Fruit fly (Drosophila melanogaster) whole organism, embryonic: Measurements from ENCODE around the gene CG14174.
A peak's percentile ranks its signal among the peaks of the same experiment; 100 is the strongest.

Experiments used
- Atf-2 ChIP-seq: fragments of 200-800 bp; sonication (Bioruptor generic); optimal IDR thresholded peaks from 2 replicates; lab custom pipeline; 2016; ENCODE audit warnings: missing biosample characterization, missing genetic modification characterization
- CG10321 ChIP-seq: fragments of 200-800 bp; sonication (Bioruptor generic); IDR thresholded peaks from 2 replicates; pipeline ENCODE4 v1.3.6; 2022; ENCODE audit warnings: missing biosample characterization, missing genetic modification characterization
- CG10979 ChIP-seq: fragments of 200-800 bp; sonication (Bioruptor generic); optimal IDR thresholded peaks from 2 replicates; lab custom pipeline; 2018; ENCODE audit warnings: missing biosample characterization, mild to moderate bottlenecking, missing genetic modification characterization, moderate library complexity
- CG12071 ChIP-seq: fragments of 200-800 bp; sonication (Bioruptor generic); optimal IDR thresholded peaks from 3 replicates; lab custom pipeline; 2018; ENCODE audit warnings: missing biosample characterization, mild to moderate bottlenecking, missing genetic modification characterization
- CG14050 ChIP-seq: fragments of 200-800 bp; sonication (Bioruptor generic); IDR thresholded peaks from 3 replicates; pipeline ENCODE4 v1.3.6; 2022; ENCODE audit warnings: missing biosample characterization, missing genetic modification characterization
- CG17361 ChIP-seq: fragments of 200-800 bp; sonication (Bioruptor generic); IDR thresholded peaks from 3 replicates; pipeline ENCODE4 v1.3.6; 2022; ENCODE audit warnings: missing biosample characterization, missing genetic modification characterization
- CG2202 ChIP-seq: fragments of 200-800 bp; sonication (Bioruptor generic); optimal IDR thresholded peaks from 2 replicates; lab custom pipeline; 2018; ENCODE audit warnings: missing biosample characterization, mild to moderate bottlenecking, missing genetic modification characterization
- CG31388 ChIP-seq: fragments of 200-800 bp; sonication (Bioruptor generic); optimal IDR thresholded peaks from 2 replicates; lab custom pipeline; 2016; ENCODE audit warnings: missing biosample characterization, missing genetic modification characterization
- CG4404 ChIP-seq: fragments of 200-800 bp; sonication (Bioruptor generic); IDR thresholded peaks from 2 replicates; pipeline ENCODE4 v1.3.6; 2022; ENCODE audit warnings: missing biosample characterization, missing genetic modification characterization
- CG4707 ChIP-seq: fragments of 200-800 bp; sonication (Bioruptor generic); optimal IDR thresholded peaks from 2 replicates; lab custom pipeline; 2018; ENCODE audit warnings: missing biosample characterization, mild to moderate bottlenecking, missing genetic modification characterization, moderate library complexity
- CG6654 ChIP-seq: fragments of 200-800 bp; sonication (Bioruptor generic); optimal IDR thresholded peaks from 2 replicates; lab custom pipeline; 2017; ENCODE audit warnings: missing biosample characterization, mild to moderate bottlenecking, missing genetic modification characterization
- CG7987 ChIP-seq: fragments of 200-800 bp; sonication (Bioruptor generic); optimal IDR thresholded peaks from 2 replicates; lab custom pipeline; 2018; ENCODE audit warnings: missing biosample characterization, mild to moderate bottlenecking, missing genetic modification characterization, moderate library complexity
- CG8089 ChIP-seq: fragments of 200-800 bp; sonication (Bioruptor generic); optimal IDR thresholded peaks from 3 replicates; lab custom pipeline; 2016; ENCODE audit warnings: missing biosample characterization, missing genetic modification characterization
- CG9817 ChIP-seq: fragments of 200-800 bp; sonication (Bioruptor generic); optimal IDR thresholded peaks from 2 replicates; lab custom pipeline; 2018; ENCODE audit warnings: missing biosample characterization, mild to moderate bottlenecking, missing genetic modification characterization, moderate library complexity
- D19B ChIP-seq: fragments of 200-800 bp; sonication (Bioruptor generic); optimal IDR thresholded peaks from 2 replicates; lab custom pipeline; 2017; ENCODE audit warnings: missing biosample characterization, mild to moderate bottlenecking, missing genetic modification characterization
- Dip3 ChIP-seq: fragments of 200-800 bp; sonication (Bioruptor generic); optimal IDR thresholded peaks from 3 replicates; lab custom pipeline; 2016; ENCODE audit warnings: missing biosample characterization, missing genetic modification characterization
- Ets97D ChIP-seq: fragments of 200-800 bp; sonication (Bioruptor generic); optimal IDR thresholded peaks from 3 replicates; lab custom pipeline; 2016; ENCODE audit warnings: missing biosample characterization, missing genetic modification characterization
- H2.0 ChIP-seq: fragments of 200-800 bp; sonication (Bioruptor generic); IDR thresholded peaks from 2 replicates; pipeline ENCODE4 v1.3.6; 2022; ENCODE audit warnings: missing biosample characterization, missing genetic modification characterization
- Hey ChIP-seq: fragments of 200-800 bp; sonication (Bioruptor generic); optimal IDR thresholded peaks from 3 replicates; lab custom pipeline; 2018; ENCODE audit warnings: missing biosample characterization, mild to moderate bottlenecking, missing genetic modification characterization
- Hr39 ChIP-seq: fragments of >200 bp; optimal IDR thresholded peaks from 2 replicates; lab custom pipeline; 2017
- Lhr ChIP-seq: fragments of 200-800 bp; sonication (Bioruptor generic); optimal IDR thresholded peaks from 3 replicates; lab custom pipeline; 2017; ENCODE audit warnings: mild to moderate bottlenecking, missing biosample characterization, missing genetic modification reagents, missing genetic modification characterization
- Lim3 ChIP-seq: fragments of 200-800 bp; sonication (Bioruptor generic); IDR thresholded peaks from 2 replicates; pipeline ENCODE4 v1.3.6; 2022; ENCODE audit warnings: missing biosample characterization, missing genetic modification characterization
- Meics ChIP-seq: fragments of 200-800 bp; sonication (Bioruptor generic); optimal IDR thresholded peaks from 2 replicates; lab custom pipeline; 2017; ENCODE audit warnings: missing biosample characterization, mild to moderate bottlenecking, missing genetic modification characterization
- NK7.1 ChIP-seq: fragments of 200-800 bp; sonication (Bioruptor generic); optimal IDR thresholded peaks from 3 replicates; lab custom pipeline; 2016; ENCODE audit warnings: missing biosample characterization, missing genetic modification characterization
- Neu2 ChIP-seq: fragments of 200-800 bp; sonication (Bioruptor generic); optimal IDR thresholded peaks from 3 replicates; lab custom pipeline; 2016; ENCODE audit warnings: missing biosample characterization, missing genetic modification characterization, borderline replicate concordance
- Sox100B ChIP-seq: fragments of 200-800 bp; sonication (Bioruptor generic); optimal IDR thresholded peaks from 3 replicates; lab custom pipeline; 2018; ENCODE audit warnings: missing biosample characterization, mild to moderate bottlenecking, missing genetic modification characterization
- Sry-β ChIP-seq: fragments of 200-800 bp; sonication (Bioruptor generic); optimal IDR thresholded peaks from 2 replicates; lab custom pipeline; 2018; ENCODE audit warnings: missing biosample characterization, mild to moderate bottlenecking, missing genetic modification characterization, moderate library complexity
- Sry-δ ChIP-seq: fragments of 200-800 bp; sonication (Bioruptor generic); optimal IDR thresholded peaks from 2 replicates; lab custom pipeline; 2016; ENCODE audit warnings: missing biosample characterization, missing genetic modification characterization
- Ssrp ChIP-seq: fragments of 200-800 bp; sonication (Bioruptor generic); optimal IDR thresholded peaks from 2 replicates; lab custom pipeline; 2018; ENCODE audit warnings: missing biosample characterization, mild to moderate bottlenecking, missing genetic modification characterization, moderate library complexity
- Taf1 ChIP-seq: fragments of 200-800 bp; sonication (Bioruptor generic); IDR thresholded peaks from 2 replicates; pipeline ENCODE4 v1.3.6; 2022; ENCODE audit warnings: missing biosample characterization, missing genetic modification characterization
- Xrp1 ChIP-seq: fragments of 200-800 bp; sonication (Bioruptor generic); IDR thresholded peaks from 2 replicates; pipeline ENCODE4 v1.3.6; 2022; ENCODE audit warnings: missing biosample characterization, missing genetic modification characterization
- al ChIP-seq: fragments of 200-800 bp; sonication (Bioruptor generic); IDR thresholded peaks from 2 replicates; pipeline ENCODE4 v1.3.6; 2022; ENCODE audit warnings: missing biosample characterization, missing genetic modification characterization
- aop ChIP-seq: fragments of 200-800 bp; sonication (Bioruptor generic); IDR thresholded peaks from 2 replicates; pipeline ENCODE4 v1.3.6; 2022; ENCODE audit warnings: missing biosample characterization, missing genetic modification characterization
- dysf ChIP-seq: fragments of 200-800 bp; sonication (Bioruptor generic); IDR thresholded peaks from 3 replicates; pipeline ENCODE4 v1.3.6; 2022; ENCODE audit warnings: missing biosample characterization, missing genetic modification characterization
- ftz-f1 ChIP-seq: fragments of 200-800 bp; sonication (Bioruptor generic); optimal IDR thresholded peaks from 2 replicates; lab custom pipeline; 2016; ENCODE audit warnings: missing biosample characterization, missing genetic modification characterization
- gcm2 ChIP-seq: fragments of 200-800 bp; sonication (Bioruptor generic); optimal IDR thresholded peaks from 2 replicates; lab custom pipeline; 2016; ENCODE audit warnings: missing biosample characterization, missing genetic modification characterization
- gem ChIP-seq: fragments of 200-800 bp; sonication (Bioruptor generic); optimal IDR thresholded peaks from 2 replicates; lab custom pipeline; 2019; ENCODE audit warnings: missing biosample characterization, mild to moderate bottlenecking, missing genetic modification characterization, moderate library complexity
- gsb ChIP-seq: fragments of 200-800 bp; sonication (Bioruptor generic); IDR thresholded peaks from 2 replicates; pipeline ENCODE4 v1.3.6; 2022; ENCODE audit warnings: missing biosample characterization, missing genetic modification characterization
- hkb ChIP-seq, 2 experiments: fragments of 200-800 bp in 1 of 2; fragments of >200 bp in 1 of 2; sonication (Bioruptor generic) in 1 of 2; IDR thresholded peaks in 1 of 2; optimal IDR thresholded peaks in 1 of 2; 2 replicates each; pipeline versions ENCODE4 v1.3.6 to Lab custom; 2017 to 2022; ENCODE audit warnings: missing biosample characterization in 1 of 2, missing genetic modification characterization in 1 of 2
- insv ChIP-seq, 2 experiments: fragments of 200-800 bp; sonication (Bioruptor generic); optimal IDR thresholded peaks; 3 replicates each; lab custom pipeline; 2016 to 2018; ENCODE audit warnings: missing biosample characterization in 2 of 2, missing genetic modification characterization in 2 of 2
- jigr1 ChIP-seq: fragments of 200-800 bp; sonication (Bioruptor generic); IDR thresholded peaks from 3 replicates; pipeline ENCODE4 v1.3.6; 2022; ENCODE audit warnings: missing biosample characterization, missing genetic modification characterization
- kay ChIP-seq: fragments of 200-800 bp; sonication (Bioruptor generic); optimal IDR thresholded peaks from 2 replicates; lab custom pipeline; 2016; ENCODE audit warnings: missing biosample characterization, missing genetic modification characterization
- lmd ChIP-seq: fragments of 200-800 bp; sonication (Bioruptor generic); IDR thresholded peaks from 2 replicates; pipeline ENCODE4 v1.3.6; 2022; ENCODE audit warnings: missing biosample characterization, missing genetic modification characterization
- org-1 ChIP-seq: fragments of 200-800 bp; sonication (Bioruptor generic); optimal IDR thresholded peaks from 2 replicates; lab custom pipeline; 2017; ENCODE audit warnings: missing biosample characterization, missing genetic modification characterization
- peb ChIP-seq: fragments of 200-800 bp; sonication (Bioruptor generic); IDR thresholded peaks from 2 replicates; pipeline ENCODE4 v1.3.6; 2022; ENCODE audit warnings: missing biosample characterization, missing genetic modification characterization
- pita ChIP-seq: fragments of 200-800 bp; sonication (Bioruptor generic); optimal IDR thresholded peaks from 2 replicates; lab custom pipeline; 2017; ENCODE audit warnings: missing biosample characterization, mild to moderate bottlenecking, missing genetic modification characterization
- ro ChIP-seq: fragments of 200-800 bp; sonication (Bioruptor generic); IDR thresholded peaks from 2 replicates; pipeline ENCODE4 v1.3.6; 2022; ENCODE audit warnings: missing biosample characterization, missing genetic modification characterization
- row ChIP-seq: fragments of 200-800 bp; sonication (Bioruptor generic); IDR thresholded peaks from 3 replicates; pipeline ENCODE4 v1.3.6; 2022; ENCODE audit warnings: missing biosample characterization, missing genetic modification characterization
- stwl ChIP-seq: fragments of 200-800 bp; sonication (Bioruptor generic); optimal IDR thresholded peaks from 3 replicates; lab custom pipeline; 2018; ENCODE audit warnings: missing biosample characterization, mild to moderate bottlenecking, missing genetic modification characterization, moderate library complexity
- vvl ChIP-seq: fragments of 200-800 bp; sonication (Bioruptor generic); IDR thresholded peaks from 2 replicates; pipeline ENCODE4 v1.3.6; 2022; ENCODE audit warnings: missing biosample characterization, missing genetic modification characterization
- zfh1 ChIP-seq: fragments of 200-800 bp; sonication (Bioruptor generic); IDR thresholded peaks from 3 replicates; pipeline ENCODE4 v1.3.6; 2022; ENCODE audit warnings: missing biosample characterization, missing genetic modification characterization

CG14174 gene

dm6 chr3L:9744060-9744549 lies 25.0 kb downstream of the CG14174 start (continued):
- TF ChIP-seq pita = no peak
- TF ChIP-seq aop (GFP tag; lab: Robert Waterston, UW) = 0 out of 2 replicates have a peak, but pooled peaks have one; percentile 5
- TF ChIP-seq kay (GFP tag; lab: Kevin White, UChicago) = peak; percentile 56
- TF ChIP-seq Ssrp (tag; lab: Kevin White, UChicago) = peak; percentile 74
- TF ChIP-seq CG10321 = peak; percentile 41; the same call in 1 of the 2 replicates
- no peak for TF ChIP-seq Hey (tag; lab: Kevin White, UChicago)
- peak; percentile 34 for TF ChIP-seq CG8089
- TF ChIP-seq gem (tag; lab: Kevin White, UChicago) = peak; percentile 94
- TF ChIP-seq CG12071 (GFP tag; lab: Kevin White, UChicago) = peak; percentile 86
- peak; percentile 63 for TF ChIP-seq CG7987
- TF ChIP-seq Sry-β (GFP tag; lab: Kevin White, UChicago) = peak; percentile 58
- TF ChIP-seq peb (GFP tag; lab: Robert Waterston, UW) = peak; percentile 83
- TF ChIP-seq CG4707 (GFP tag; lab: Kevin White, UChicago) = peak; percentile 93
- TF ChIP-seq vvl (GFP tag; lab: Robert Waterston, UW) = peak; percentile 89
- peak; percentile 73; the same call in 2 of the 3 replicates for TF ChIP-seq jigr1 (GFP tag; lab: Robert Waterston, UW)
- TF ChIP-seq Ets97D = no peak
- peak; percentile 52 for TF ChIP-seq Lhr (GFP tag; lab: Kevin White, UChicago)
- peak; percentile 35 for TF ChIP-seq gcm2 (GFP tag; lab: Kevin White, UChicago)
- TF ChIP-seq lmd = peak; percentile 91
- peak; percentile 85 for TF ChIP-seq CG6654
- TF ChIP-seq CG2202 (tag; lab: Kevin White, UChicago) = peak; percentile 21
- peak; percentile 59 for TF ChIP-seq Sry-δ
- peak; percentile 37 for TF ChIP-seq Dip3 (GFP tag; lab: Kevin White, UChicago)
- TF ChIP-seq dysf (GFP tag; lab: Robert Waterston, UW) = peak; percentile 92
- peak; percentile 87 for TF ChIP-seq CG31388 (GFP tag; lab: Kevin White, UChicago)
- peak; percentile 89 for TF ChIP-seq Meics (GFP tag; lab: Kevin White, UChicago)
- peak; percentile 82 for TF ChIP-seq ro
- TF ChIP-seq insv (GFP tag; optimal IDR thresholded peaks at IDR 0.05; lab: Kevin White, UChicago) = no peak
- TF ChIP-seq Neu2 (GFP tag; lab: Kevin White, UChicago) = no peak
- TF ChIP-seq CG4404 (GFP tag; lab: Robert Waterston, UW) = peak; percentile 69
- TF ChIP-seq Hr39 (lab: Kevin White, UChicago) = no peak
- no peak for TF ChIP-seq ftz-f1 (GFP tag; lab: Kevin White, UChicago)
- TF ChIP-seq CG14050 = peak; percentile 63
- peak; percentile 91 for TF ChIP-seq NK7.1 (GFP tag; lab: Kevin White, UChicago)
- TF ChIP-seq H2.0 (GFP tag; lab: Robert Waterston, UW) = peak; percentile 67
- peak; percentile 99 for TF ChIP-seq CG17361 (GFP tag; lab: Robert Waterston, UW)
- TF ChIP-seq Taf1 = peak; percentile 48; the same call in 1 of the 2 replicates
- TF ChIP-seq org-1 (GFP tag; lab: Kevin White, UChicago) = peak; percentile 83
- peak; percentile 85 for TF ChIP-seq zfh1 (GFP tag; lab: Robert Waterston, UW)
- peak; percentile 79 for TF ChIP-seq al
- TF ChIP-seq D19B (GFP tag; lab: Kevin White, UChicago) = peak; percentile 59
- peak; percentile 57 for TF ChIP-seq Atf-2 (GFP tag; lab: Kevin White, UChicago)
- TF ChIP-seq gsb = peak; percentile 76
- no peak for TF ChIP-seq hkb (optimal IDR thresholded peaks at IDR 0.05; lab: Kevin White, UChicago)
- peak; percentile 89 for TF ChIP-seq hkb (GFP tag; IDR thresholded peaks at IDR 0.05; lab: Robert Waterston, UW)
- TF ChIP-seq Xrp1 (GFP tag; lab: Robert Waterston, UW) = peak; percentile 87
- TF ChIP-seq Lim3 (GFP tag; lab: Robert Waterston, UW) = no peak
- TF ChIP-seq row = peak; percentile 84
- TF ChIP-seq Sox100B (GFP tag; lab: Kevin White, UChicago) = peak; percentile 97
- TF ChIP-seq stwl = peak; percentile 45
- peak; percentile 96 for TF ChIP-seq CG10979
- peak; percentile 80 for TF ChIP-seq CG9817 (tag; lab: Kevin White, UChicago)
